Fruit fly (Drosophila melanogaster): ENCODE data around the gene CG2202.

DNA sequence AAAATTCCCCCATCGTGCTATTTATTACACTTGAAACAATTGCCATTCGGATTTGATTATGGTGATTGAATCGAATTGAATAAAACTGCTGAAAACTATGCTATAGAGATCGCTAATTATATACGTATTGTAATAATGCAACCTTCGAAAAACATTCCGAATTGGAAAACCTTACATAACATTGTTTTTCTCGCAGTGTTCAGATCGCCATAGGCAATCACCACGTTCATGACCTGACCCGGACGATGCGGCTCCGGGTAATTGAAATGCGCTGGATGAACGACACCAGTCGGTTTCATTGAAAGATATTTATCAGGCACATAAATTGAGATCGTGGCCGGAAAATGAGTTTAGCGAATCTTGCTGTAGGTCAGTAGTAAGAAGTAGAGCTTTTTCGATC lies 34.2 kb downstream of the CG2202 start:
- TF ChIP-seq CG17829 (tag; optimal IDR thresholded peaks at IDR 0.05) (no peak), CG12659 (GFP tag; optimal IDR thresholded peaks at IDR 0.05) (no peak), gt (GFP tag; IDR thresholded peaks at IDR 0.05) (no peak), cato (GFP tag; optimal IDR thresholded peaks at IDR 0.05; ENCODE audit: borderline replicate concordance) (no peak), usp (GFP tag; optimal IDR thresholded peaks at IDR 0.05) (no peak), fd102C (GFP tag; optimal IDR thresholded peaks at IDR 0.05) (no peak), gfzf (GFP tag; optimal IDR thresholded peaks at IDR 0.05) (no peak), CG8478 (optimal IDR thresholded peaks at IDR 0.05) (no peak), ERR (GFP tag; optimal IDR thresholded peaks at IDR 0.05) (no peak), abd-A (tag; optimal IDR thresholded peaks at IDR 0.05) (no peak), CG11093 (GFP tag; IDR thresholded peaks at IDR 0.05) (no peak)
